Fruit fly (Drosophila melanogaster): ENCODE data around the gene santa-maria.

The santa-maria gene

DNA sequence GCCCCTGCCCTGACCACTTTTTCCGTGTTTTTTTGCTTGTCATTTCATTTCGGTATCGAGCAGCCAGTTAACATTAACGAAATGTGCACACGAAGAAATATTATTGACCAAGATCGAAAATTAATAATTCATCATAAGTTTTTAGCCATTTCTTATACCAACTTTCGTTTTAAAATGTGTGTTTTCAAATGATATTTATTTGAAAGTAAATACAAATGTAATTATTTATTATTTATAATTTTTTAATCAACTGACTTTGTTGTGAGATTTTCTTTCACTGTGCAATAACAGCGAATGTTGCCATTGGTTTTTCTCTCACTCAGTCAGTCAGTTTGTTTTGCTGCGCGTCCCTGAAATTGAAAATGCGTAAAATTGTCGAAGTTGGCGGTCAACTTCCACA lies 55.2 kb downstream of the santa-maria start (continued):
- TF ChIP-seq CG1602 (GFP tag; optimal IDR thresholded peaks at IDR 0.05): peak; percentile 3
- TF ChIP-seq CG6689 (GFP tag; IDR thresholded peaks at IDR 0.05): peak; percentile 56
- TF ChIP-seq BtbVII (GFP tag; optimal IDR thresholded peaks at IDR 0.05): peak; percentile 49
- TF ChIP-seq CG18262 (tag; optimal IDR thresholded peaks at IDR 0.05): peak; percentile 62
- TF ChIP-seq CG14014 (GFP tag; IDR thresholded peaks at IDR 0.05): peak; percentile 47; the same call in 1 of the 2 replicates
- TF ChIP-seq lab (GFP tag; optimal IDR thresholded peaks at IDR 0.05): peak; percentile 75
- TF ChIP-seq zfh2 (GFP tag; optimal IDR thresholded peaks at IDR 0.05): no peak
- peak; percentile 37 for TF ChIP-seq Ravus (GFP tag; IDR thresholded peaks at IDR 0.05)
- 0 out of 3 replicates have a peak, but pooled peaks have one; percentile 10 for TF ChIP-seq H15 (GFP tag; IDR thresholded peaks at IDR 0.05)
- TF ChIP-seq Opbp (GFP tag; IDR thresholded peaks at IDR 0.05; ENCODE audit: partially characterized antibody): no peak
- TF ChIP-seq H2.0 (GFP tag; IDR thresholded peaks at IDR 0.05): peak; percentile 33; the same call in 1 of the 2 replicates
- TF ChIP-seq CG2199 (GFP tag; IDR thresholded peaks at IDR 0.05): no peak
- peak; percentile 72 for TF ChIP-seq ttk (GFP tag; IDR thresholded peaks at IDR 0.05)
- TF ChIP-seq Hr3 (GFP tag; optimal IDR thresholded peaks at IDR 0.05): peak; percentile 48
- TF ChIP-seq CG10321 (GFP tag; IDR thresholded peaks at IDR 0.05): no peak
- TF ChIP-seq Rfx (GFP tag; IDR thresholded peaks at IDR 0.05): peak; percentile 71
- TF ChIP-seq CG9437 (GFP tag; optimal IDR thresholded peaks at IDR 0.05): peak; percentile 37
- TF ChIP-seq az2 (GFP tag; optimal IDR thresholded peaks at IDR 0.05): peak; percentile 49
- TF ChIP-seq tap (tag; optimal IDR thresholded peaks at IDR 0.05): peak; percentile 63
- TF ChIP-seq CG4707 (GFP tag; optimal IDR thresholded peaks at IDR 0.05): no peak
- peak; percentile 50 for TF ChIP-seq Blimp-1 (GFP tag; optimal IDR thresholded peaks at IDR 0.05)
- 0 out of 2 replicates have a peak, but pooled peaks have one; percentile 22 for TF ChIP-seq CG11247 (GFP tag; IDR thresholded peaks at IDR 0.05)
- TF ChIP-seq CG4820 (GFP tag; optimal IDR thresholded peaks at IDR 0.05): peak; percentile 20
- TF ChIP-seq gsb (GFP tag; IDR thresholded peaks at IDR 0.05): 0 out of 2 replicates have a peak, but pooled peaks have one; percentile 43
- TF ChIP-seq cas (GFP tag; IDR thresholded peaks at IDR 0.05): no peak
- 0 out of 3 replicates have a peak, but pooled peaks have one; percentile 52 for TF ChIP-seq so (GFP tag; IDR thresholded peaks at IDR 0.05)
- TF ChIP-seq caup (GFP tag; optimal IDR thresholded peaks at IDR 0.05; ENCODE audit: severe bottlenecking): peak; percentile 51
- peak; percentile 38 for TF ChIP-seq CG13775 (GFP tag; optimal IDR thresholded peaks at IDR 0.05)
- peak; percentile 30; the same call in 1 of the 2 replicates for TF ChIP-seq CG14667 (GFP tag; IDR thresholded peaks at IDR 0.05)
- TF ChIP-seq CG10147 (GFP tag; optimal IDR thresholded peaks at IDR 0.05): peak; percentile 60
- TF ChIP-seq zf30C (GFP tag; optimal IDR thresholded peaks at IDR 0.05): peak; percentile 29
- TF ChIP-seq dimm (GFP tag; IDR thresholded peaks at IDR 0.05): no peak
- peak; percentile 22 for TF ChIP-seq CG15601 (tag; optimal IDR thresholded peaks at IDR 0.05)
- peak; percentile 63 for TF ChIP-seq CG18599 (GFP tag; optimal IDR thresholded peaks at IDR 0.05)
- peak; percentile 44 for TF ChIP-seq CG12104 (GFP tag; optimal IDR thresholded peaks at IDR 0.05)
- TF ChIP-seq ken (GFP tag; IDR thresholded peaks at IDR 0.05): peak; percentile 9; the same call in 1 of the 3 replicates
- TF ChIP-seq Hr78 (GFP tag; optimal IDR thresholded peaks at IDR 0.05): peak in 1 of 2 experiments; percentile 36
- peak; percentile 54 for TF ChIP-seq CG9817 (tag; optimal IDR thresholded peaks at IDR 0.05)
- no peak for TF ChIP-seq CG7987 (GFP tag; optimal IDR thresholded peaks at IDR 0.05)
- peak; percentile 57 for TF ChIP-seq CG8388 (GFP tag; optimal IDR thresholded peaks at IDR 0.05)
- no peak for TF ChIP-seq B-H2 (GFP tag; optimal IDR thresholded peaks at IDR 0.05)
- TF ChIP-seq tin (GFP tag; optimal IDR thresholded peaks at IDR 0.05): peak; percentile 37
- no peak for TF ChIP-seq sima (GFP tag; optimal IDR thresholded peaks at IDR 0.05)
- 0 out of 2 replicates have a peak, but pooled peaks have one; percentile 36 for TF ChIP-seq CG31224 (GFP tag; IDR thresholded peaks at IDR 0.05)
- peak; percentile 69 for TF ChIP-seq Fer1 (GFP tag; optimal IDR thresholded peaks at IDR 0.05)
- peak; percentile 31; the same call in 1 of the 2 replicates for TF ChIP-seq CG17328 (GFP tag; IDR thresholded peaks at IDR 0.05)
- peak; percentile 34 for TF ChIP-seq fd96Cb (tag; optimal IDR thresholded peaks at IDR 0.05)
- no peak for TF ChIP-seq C15 (GFP tag; IDR thresholded peaks at IDR 0.05)
- peak; percentile 44; the same call in 1 of the 2 replicates for TF ChIP-seq wor (GFP tag; IDR thresholded peaks at IDR 0.05)
- TF ChIP-seq CG10654 (GFP tag; optimal IDR thresholded peaks at IDR 0.05): peak; percentile 7
